Fruit fly (Drosophila melanogaster) whole organism, pupa: ENCODE results near the gene CG45002.

Source experiments
- CG10348 ChIP-seq: fragments of 200-800 bp; sonication (Bioruptor generic); IDR thresholded peaks from 2 replicates; pipeline ENCODE4 v1.3.6; 2022; ENCODE audit warnings: missing biosample characterization, missing genetic modification characterization
- CG12605 ChIP-seq: fragments of 200-800 bp; sonication (Bioruptor generic); IDR thresholded peaks from 2 replicates; pipeline ENCODE4 v1.3.6; 2022; ENCODE audit warnings: missing biosample characterization, missing genetic modification characterization
- CG13204 ChIP-seq: fragments of 200-800 bp; sonication (Bioruptor generic); optimal IDR thresholded peaks from 2 replicates; lab custom pipeline; 2018; ENCODE audit warnings: missing biosample characterization, mild to moderate bottlenecking, missing genetic modification characterization, moderate library complexity
- CG14655 ChIP-seq: fragments of 200-800 bp; sonication (Bioruptor generic); optimal IDR thresholded peaks from 3 replicates; lab custom pipeline; 2017; ENCODE audit warnings: mild to moderate bottlenecking, missing biosample characterization, missing genetic modification reagents, missing genetic modification characterization
- CG15710 ChIP-seq: fragments of 200-800 bp; sonication (Bioruptor generic); optimal IDR thresholded peaks from 2 replicates; lab custom pipeline; 2018; ENCODE audit warnings: missing biosample characterization, mild to moderate bottlenecking, missing genetic modification characterization, moderate library complexity
- CG17806 ChIP-seq: fragments of 200-800 bp; sonication (Bioruptor generic); optimal IDR thresholded peaks from 2 replicates; lab custom pipeline; 2018; ENCODE audit warnings: missing biosample characterization, mild to moderate bottlenecking, missing genetic modification characterization, moderate library complexity
- CG32121 ChIP-seq: fragments of 200-800 bp; sonication (Bioruptor generic); IDR thresholded peaks from 2 replicates; pipeline ENCODE4 v1.3.6; 2022; ENCODE audit warnings: missing biosample characterization, missing genetic modification characterization
- CG34367 ChIP-seq: fragments of 200-800 bp; sonication (Bioruptor generic); optimal IDR thresholded peaks from 2 replicates; lab custom pipeline; 2018; ENCODE audit warnings: missing biosample characterization, mild to moderate bottlenecking, missing genetic modification characterization
- CG4496 ChIP-seq: fragments of 200-800 bp; sonication (Bioruptor generic); IDR thresholded peaks from 3 replicates; pipeline ENCODE4 v1.3.6; 2022; ENCODE audit warnings: missing biosample characterization, missing genetic modification characterization
- CG8159 ChIP-seq: fragments of 200-800 bp; sonication (Bioruptor generic); optimal IDR thresholded peaks from 3 replicates; lab custom pipeline; 2018; ENCODE audit warnings: missing biosample characterization, mild to moderate bottlenecking, missing genetic modification characterization, moderate library complexity
- CG8301 ChIP-seq: fragments of 200-800 bp; sonication (Bioruptor generic); optimal IDR thresholded peaks from 2 replicates; lab custom pipeline; 2018; ENCODE audit warnings: missing biosample characterization, mild to moderate bottlenecking, missing genetic modification characterization
- CG9948 ChIP-seq: fragments of 200-800 bp; sonication (Bioruptor generic); optimal IDR thresholded peaks from 2 replicates; lab custom pipeline; 2018; ENCODE audit warnings: missing biosample characterization, mild to moderate bottlenecking, missing genetic modification characterization, moderate library complexity
- D1 ChIP-seq: fragments of 200-800 bp; sonication (Bioruptor generic); optimal IDR thresholded peaks from 2 replicates; lab custom pipeline; 2018; ENCODE audit warnings: missing biosample characterization, mild to moderate bottlenecking, missing genetic modification characterization, moderate library complexity
- EcR ChIP-seq: fragments of 200-800 bp; sonication (Bioruptor generic); optimal IDR thresholded peaks from 3 replicates; lab custom pipeline; 2019; ENCODE audit warnings: missing biosample characterization, missing genetic modification characterization, mild to moderate bottlenecking, moderate library complexity, missing genetic modification reagents
- Ets98B ChIP-seq: fragments of 200-800 bp; sonication (Bioruptor generic); IDR thresholded peaks from 2 replicates; pipeline ENCODE4 v1.3.6; 2022; ENCODE audit warnings: missing biosample characterization, missing genetic modification characterization
- Pif1A ChIP-seq: fragments of 200-800 bp; sonication (Bioruptor generic); optimal IDR thresholded peaks from 3 replicates; lab custom pipeline; 2016; ENCODE audit warnings: missing biosample characterization, missing genetic modification characterization
- Pif1B ChIP-seq: fragments of 200-800 bp; sonication (Bioruptor generic); optimal IDR thresholded peaks from 3 replicates; lab custom pipeline; 2016; ENCODE audit warnings: missing biosample characterization, missing genetic modification characterization
- Snoo ChIP-seq: fragments of 200-800 bp; sonication (Bioruptor generic); optimal IDR thresholded peaks from 3 replicates; lab custom pipeline; 2017; ENCODE audit warnings: missing biosample characterization, mild to moderate bottlenecking, missing genetic modification characterization, inconsistent platforms
- fd96Ca ChIP-seq: fragments of 200-800 bp; sonication (Bioruptor generic); IDR thresholded peaks from 3 replicates; pipeline ENCODE4 v1.3.6; 2022; ENCODE audit warnings: missing biosample characterization, missing genetic modification characterization
- gl ChIP-seq: fragments of 200-800 bp; sonication (Bioruptor generic); optimal IDR thresholded peaks from 2 replicates; lab custom pipeline; 2018; ENCODE audit warnings: missing biosample characterization, mild to moderate bottlenecking, missing genetic modification characterization
- rn ChIP-seq: fragments of 200-800 bp; sonication (Bioruptor generic); IDR thresholded peaks from 2 replicates; pipeline ENCODE4 v1.3.6; 2022; ENCODE audit warnings: missing biosample characterization, missing genetic modification characterization

The CG45002 gene

DNA sequence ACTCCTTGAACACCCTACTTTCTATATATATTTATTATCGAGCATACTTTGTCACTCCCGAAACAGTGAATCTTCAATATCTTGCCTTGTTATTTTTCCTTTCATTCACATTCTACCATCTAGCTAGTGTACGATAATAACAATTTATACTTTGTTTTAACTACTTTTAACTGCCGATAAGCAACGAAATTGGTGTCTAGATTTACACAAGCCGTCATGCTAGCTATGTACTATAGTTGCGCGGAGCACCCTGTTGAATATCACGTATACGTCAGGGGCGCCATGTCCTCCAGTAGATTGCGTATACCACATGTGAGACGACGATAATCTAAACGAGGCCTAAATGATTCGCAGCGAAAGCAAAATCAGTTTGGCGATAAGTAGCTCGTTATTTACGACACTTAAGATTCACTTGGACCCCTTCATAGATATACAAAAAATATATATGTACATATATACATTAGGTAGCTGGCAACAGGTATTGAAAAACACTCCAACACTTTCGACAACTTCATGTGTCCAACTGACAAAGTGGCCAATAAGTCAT, 27.4 kb upstream of the CG45002 start:
- TF ChIP-seq Snoo (tag; lab: Kevin White, UChicago) (no peak), Ets98B (GFP tag; lab: Robert Waterston, UW) (no peak), CG8159 (tag; lab: Kevin White, UChicago) (no peak), CG13204 (no peak)
- TF ChIP-seq, all 21 proteins: peak for 0

DNA sequence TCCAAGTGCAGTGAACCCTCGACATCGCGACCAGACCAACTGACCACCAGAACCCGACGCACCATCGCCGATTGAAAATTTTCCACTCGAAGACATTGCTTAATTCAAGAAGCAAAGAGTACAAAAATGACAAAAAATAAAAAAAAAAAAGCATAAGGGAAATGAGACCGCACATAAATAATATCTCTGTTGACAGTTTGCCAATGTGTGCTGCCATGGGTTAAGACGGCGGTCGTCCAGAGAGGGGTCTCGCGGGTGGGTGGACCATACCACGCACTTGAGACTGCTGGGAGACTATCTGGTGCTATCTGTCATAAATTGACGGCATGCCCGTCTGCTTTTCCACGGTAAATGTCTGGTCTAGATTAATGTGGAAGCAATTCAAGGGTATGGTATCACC, 26.9 kb upstream of the CG45002 start:
- TF ChIP-seq EcR = no peak
- TF ChIP-seq CG4496 (GFP tag; lab: Robert Waterston, UW) = 0 out of 3 replicates have a peak, but pooled peaks have one; percentile 22
- TF ChIP-seq fd96Ca = peak; percentile 17; the same call in 1 of the 3 replicates
- no peak for TF ChIP-seq gl (tag; lab: Kevin White, UChicago)
- no peak for TF ChIP-seq CG34367 (tag; lab: Kevin White, UChicago)
- no peak for TF ChIP-seq D1
- no peak for TF ChIP-seq CG32121
- no peak for TF ChIP-seq CG13204

DNA sequence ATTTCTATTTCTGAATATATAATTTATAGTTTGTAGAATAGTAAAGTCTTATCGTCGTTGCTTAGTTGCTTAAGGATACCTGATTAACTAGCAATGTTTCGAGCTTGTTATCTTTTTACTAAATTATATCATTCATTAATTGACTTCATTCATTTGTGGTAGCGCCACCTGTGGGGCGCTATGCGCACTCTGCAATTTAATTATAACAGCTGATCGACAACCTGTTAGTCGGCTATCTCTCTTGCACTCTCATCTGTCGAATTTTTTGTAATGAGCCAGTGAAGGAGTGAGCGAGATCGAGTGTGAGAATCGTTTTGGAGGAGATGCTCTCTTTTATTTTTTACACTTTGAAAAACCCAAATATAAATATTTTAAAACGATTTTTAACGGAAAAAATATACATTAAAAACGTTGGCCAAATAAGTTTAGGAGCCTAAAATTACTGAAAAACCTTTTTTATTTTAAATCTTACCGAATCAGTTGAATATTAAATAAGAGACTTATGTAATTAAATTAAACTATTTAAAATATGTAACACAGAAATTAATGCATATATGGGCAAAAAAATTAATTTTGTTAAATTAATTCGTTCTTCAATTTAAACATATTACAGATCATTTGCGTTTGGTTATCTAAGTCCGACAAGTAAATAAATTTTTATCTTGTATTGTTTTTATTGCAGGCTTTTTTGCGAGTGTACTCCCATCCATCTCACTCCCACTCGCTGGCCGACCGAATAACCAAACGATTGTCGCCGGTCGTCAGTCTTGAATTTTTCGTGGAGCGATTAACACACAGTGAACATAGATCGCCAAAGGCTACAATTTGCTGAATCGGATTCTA, 24.8 kb upstream of the CG45002 start, which contains the start of the genes CG16700 and CG4991:
TSS of gene CG16700 (plus strand) at position 793 of the 843 bp plus-strand sequence.
TSS of gene CG4991 (plus strand) at position 793 of the 843 bp plus-strand sequence.
- 0 out of 2 replicates have a peak, but pooled peaks have one; percentile 21 for TF ChIP-seq CG12605 (GFP tag; lab: Robert Waterston, UW)
- peak; percentile 57 for TF ChIP-seq CG17806 (tag; lab: Kevin White, UChicago)
- TF ChIP-seq CG14655 (GFP tag; lab: Kevin White, UChicago) = peak; percentile 75
- no peak for TF ChIP-seq EcR
- TF ChIP-seq CG13204 = peak; percentile 12
- TF ChIP-seq CG8301 (tag; lab: Kevin White, UChicago) = peak; percentile 66
- peak; percentile 49 for TF ChIP-seq D1
- peak; percentile 9 for TF ChIP-seq Pif1A (GFP tag; lab: Kevin White, UChicago)
- TF ChIP-seq CG4496 (GFP tag; lab: Robert Waterston, UW) = peak; percentile 62; the same call in 2 of the 3 replicates
- peak; percentile 79 for TF ChIP-seq CG8159 (tag; lab: Kevin White, UChicago)
- TF ChIP-seq CG15710 (tag; lab: Kevin White, UChicago) = peak; percentile 72
- TF ChIP-seq CG10348 (GFP tag; lab: Robert Waterston, UW) = no peak
- no peak for TF ChIP-seq Ets98B (GFP tag; lab: Robert Waterston, UW)
- TF ChIP-seq CG32121 = peak; percentile 53
- TF ChIP-seq rn (GFP tag; lab: Robert Waterston, UW) = no peak
- no peak for TF ChIP-seq gl (tag; lab: Kevin White, UChicago)
- TF ChIP-seq CG34367 (tag; lab: Kevin White, UChicago) = peak; percentile 43
- TF ChIP-seq CG9948 (tag; lab: Kevin White, UChicago) = peak; percentile 62
- TF ChIP-seq Pif1B (GFP tag; lab: Kevin White, UChicago) = peak; percentile 45
- TF ChIP-seq fd96Ca = peak; percentile 42; the same call in 1 of the 3 replicates
- TF ChIP-seq Snoo (tag; lab: Kevin White, UChicago) = peak; percentile 75

DNA sequence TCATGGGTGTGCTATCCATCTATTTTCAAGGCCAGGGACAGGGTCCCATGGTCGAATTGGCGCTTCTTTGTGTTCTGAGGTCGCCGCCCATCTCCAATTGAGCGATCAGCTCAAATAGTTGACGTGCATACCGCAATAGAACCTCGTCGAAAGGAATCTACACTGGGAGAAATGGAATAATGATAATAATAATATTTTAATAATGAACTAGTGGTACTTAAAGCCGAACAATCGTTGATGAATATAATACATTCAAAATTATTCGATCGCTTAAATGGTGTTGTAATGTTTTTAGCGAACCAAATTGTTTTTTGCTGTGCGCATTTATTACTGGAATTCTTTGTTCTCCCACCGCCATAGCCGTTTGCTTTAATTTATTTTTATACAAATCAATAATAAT, 24.1 kb upstream of the CG45002 start:
- TF ChIP-seq CG14655 (GFP tag; lab: Kevin White, UChicago) (peak; percentile 20), Snoo (tag; lab: Kevin White, UChicago) (no peak)

DNA sequence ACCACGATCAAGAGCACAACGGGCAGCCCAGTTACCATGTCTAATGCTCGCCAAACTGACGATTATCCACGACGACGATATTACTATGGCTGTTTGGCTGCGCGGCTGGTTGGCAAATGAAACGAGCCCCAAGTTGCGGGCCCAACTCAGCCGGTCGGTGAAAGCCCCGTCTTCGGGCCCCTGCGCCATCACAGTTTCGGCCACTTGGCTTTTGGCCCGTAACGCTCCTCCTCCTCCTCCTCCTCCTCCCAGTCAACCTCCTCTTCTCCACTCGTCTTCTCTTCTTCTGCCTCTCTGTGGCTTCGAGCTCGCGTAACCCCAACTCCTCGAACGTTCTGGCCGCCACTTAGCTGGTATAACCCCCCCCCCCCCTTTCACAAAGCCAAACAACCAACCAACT, 21.0 kb upstream of the CG45002 start, which contains the start of gene CG8945:
TSS of gene CG8945 (minus strand) at position 101 of the 400 bp plus-strand sequence.
- TF ChIP-seq CG9948 (tag; lab: Kevin White, UChicago) (no peak), CG8159 (tag; lab: Kevin White, UChicago) (no peak), CG4496 (GFP tag; lab: Robert Waterston, UW) (no peak), fd96Ca (no peak), CG13204 (no peak), Ets98B (GFP tag; lab: Robert Waterston, UW) (no peak), CG32121 (no peak), EcR (no peak), Pif1B (GFP tag; lab: Kevin White, UChicago) (no peak), CG14655 (GFP tag; lab: Kevin White, UChicago) (no peak), gl (tag; lab: Kevin White, UChicago) (no peak), CG10348 (GFP tag; lab: Robert Waterston, UW) (no peak), CG12605 (GFP tag; lab: Robert Waterston, UW) (no peak), Pif1A (GFP tag; lab: Kevin White, UChicago) (no peak)
- TF ChIP-seq, all 21 proteins: peak for 0

DNA sequence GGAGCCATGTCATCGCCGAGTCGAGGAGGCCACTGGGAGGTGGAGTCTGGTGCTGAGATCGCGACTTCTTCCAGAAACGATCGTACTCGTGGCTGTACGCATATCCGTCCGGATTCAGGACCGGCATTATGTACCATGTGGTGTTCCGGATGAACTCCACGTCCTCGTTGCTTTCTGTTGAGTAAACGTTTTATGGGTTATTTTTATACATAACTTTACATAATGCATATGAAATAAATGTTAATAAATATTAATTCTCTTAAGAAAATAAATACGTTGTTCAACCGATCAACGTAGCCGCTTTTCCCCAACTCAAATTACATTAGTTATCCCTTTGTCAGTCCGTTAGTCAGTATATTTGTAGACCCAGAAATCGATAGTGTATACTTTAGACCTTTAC, 14.6 kb upstream of the CG45002 start, which contains the start of gene CG4955:
TSS of gene CG4955 (plus strand) at position 301 of the 400 bp plus-strand sequence.
- TF ChIP-seq CG34367 (tag; lab: Kevin White, UChicago) = no peak
- TF ChIP-seq Pif1B (GFP tag; lab: Kevin White, UChicago) = no peak
- no peak for TF ChIP-seq Ets98B (GFP tag; lab: Robert Waterston, UW)
- TF ChIP-seq CG8159 (tag; lab: Kevin White, UChicago) = no peak
- no peak for TF ChIP-seq CG14655 (GFP tag; lab: Kevin White, UChicago)
- TF ChIP-seq, all 21 proteins: peak for 0
